Worm (Caenorhabditis elegans) whole organism, L1 larva: ENCODE results near the gene Y116F11A.6.

Source experiments
- ama-1 ChIP-seq: fragments of 150-350 bp; optimal IDR thresholded peaks from 2 replicates; lab custom pipeline; 2014
- ceh-8 ChIP-seq: fragments of 200-800 bp; sonication (Bioruptor generic); optimal IDR thresholded peaks from 2 replicates; lab custom pipeline; 2018; ENCODE audit warnings: mild to moderate bottlenecking, missing genetic modification characterization, moderate library complexity, missing compliant biosample characterization
- fkh-4 ChIP-seq: sonication (generic microtip); optimal IDR thresholded peaks from 2 replicates; lab custom pipeline; 2016; ENCODE audit warnings: missing compliant biosample characterization, missing genetic modification characterization, borderline replicate concordance
- mdl-1 ChIP-seq, 2 experiments: fragments of 150-350 bp; optimal IDR thresholded peaks; 2 replicates each; lab custom pipeline; 2014 to 2017; ENCODE audit warnings: missing biosample characterization in 2 of 2, missing genetic modification characterization in 2 of 2, inconsistent platforms in 1 of 2
- nhr-12 ChIP-seq: sonication (generic microtip); optimal IDR thresholded peaks from 2 replicates; lab custom pipeline; 2017; ENCODE audit warnings: missing biosample characterization, missing genetic modification characterization
- nhr-237 ChIP-seq: fragments of 150-350 bp; optimal IDR thresholded peaks from 2 replicates; lab custom pipeline; 2014; ENCODE audit warnings: missing biosample characterization, missing genetic modification characterization
- nhr-28 ChIP-seq: fragments of 150-350 bp; optimal IDR thresholded peaks from 2 replicates; lab custom pipeline; 2014; ENCODE audit warnings: missing biosample characterization, missing genetic modification characterization
- snu-23 ChIP-seq: sonication (generic microtip); optimal IDR thresholded peaks from 2 replicates; lab custom pipeline; 2016; ENCODE audit warnings: missing genetic modification characterization, missing compliant biosample characterization
- unc-130 ChIP-seq: fragments of 150-350 bp; optimal IDR thresholded peaks from 2 replicates; lab custom pipeline; 2017; ENCODE audit warnings: missing biosample characterization, missing genetic modification characterization, inconsistent platforms
- zag-1 ChIP-seq: fragments of 150-350 bp; optimal IDR thresholded peaks from 2 replicates; lab custom pipeline; 2014; ENCODE audit warnings: missing biosample characterization, missing genetic modification characterization

DNA sequence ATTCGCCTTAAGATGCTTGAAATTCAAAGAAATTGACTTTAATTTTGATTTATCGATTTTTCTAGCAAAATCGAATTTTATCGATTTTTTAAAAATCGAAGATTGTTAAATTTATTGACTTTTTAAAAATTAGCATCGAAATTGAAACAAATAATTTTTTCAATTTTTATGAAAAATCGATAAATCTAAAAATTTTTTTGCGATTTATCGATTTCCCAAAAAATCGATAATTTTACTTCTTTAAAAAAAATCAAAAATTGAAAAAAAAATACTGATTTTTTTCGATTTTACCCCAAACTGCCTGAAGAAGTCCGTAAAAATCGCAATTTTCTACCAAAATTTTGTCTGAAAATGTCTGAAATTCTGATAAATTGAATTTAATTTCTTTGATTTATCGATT lies 27.4 kb upstream of the Y116F11A.6 start:
- no peak for TF ChIP-seq nhr-237 (tag; lab: Kevin White, UChicago)
- TF ChIP-seq unc-130 = no peak
- TF ChIP-seq snu-23 = no peak
- no peak for TF ChIP-seq ama-1 (lab: Kevin White, UChicago)
- no peak for TF ChIP-seq nhr-28
- TF ChIP-seq fkh-4 (tag; lab: Kevin White, UChicago) = no peak
- no peak for TF ChIP-seq ceh-8 (GFP tag; lab: Kevin White, UChicago)
- no peak for TF ChIP-seq zag-1 (tag; lab: Kevin White, UChicago)
- no peak for TF ChIP-seq nhr-12
- TF ChIP-seq mdl-1 (tag; optimal IDR thresholded peaks at IDR 0.05; lab: Kevin White, UChicago) = no peak
